Worm (Caenorhabditis elegans): ENCODE measurements around the gene gana-1.

ce11 chrV:12038317-12038716, 48.7 kb upstream of the gana-1 start:
- TF ChIP-seq ets-5 (GFP tag; IDR thresholded peaks at IDR 0.05): no peak
- no peak for TF ChIP-seq snpc-4 (tag; optimal IDR thresholded peaks at IDR 0.05)
- no peak for TF ChIP-seq elt-3 (tag; optimal IDR thresholded peaks at IDR 0.05)
- TF ChIP-seq pag-3 (tag; optimal IDR thresholded peaks at IDR 0.05; ENCODE audit: borderline replicate concordance, insufficient read depth): no peak
- no peak for TF ChIP-seq lin-13 (GFP tag; optimal IDR thresholded peaks at IDR 0.05)
- no peak for TF ChIP-seq unc-62 (GFP tag; optimal IDR thresholded peaks at IDR 0.05)
